Worm (Caenorhabditis elegans) whole organism, mixed stage, embryonic: ENCODE data around the gene cnnm-5.

Experiments
- cnd-1 ChIP-seq: fragments of 200-800 bp; sonication (Bioruptor generic); optimal IDR thresholded peaks from 2 replicates; lab custom pipeline; 2018; ENCODE audit warnings: mild to moderate bottlenecking, missing genetic modification characterization, missing compliant biosample characterization
- elt-1 ChIP-seq: sonication (generic microtip); optimal IDR thresholded peaks from 2 replicates; lab custom pipeline; 2017; ENCODE audit warnings: missing genetic modification characterization, mild to moderate bottlenecking, missing compliant biosample characterization, antibody characterized with exemption, moderate library complexity, borderline replicate concordance; ENCODE audit not compliant: insufficient read depth
- elt-3 ChIP-seq: fragments of 150-350 bp; optimal IDR thresholded peaks from 2 replicates; lab custom pipeline; 2014; ENCODE audit warnings: missing biosample characterization, missing genetic modification characterization
- mab-5 ChIP-seq: fragments of 150-350 bp; optimal IDR thresholded peaks from 2 replicates; lab custom pipeline; 2014; ENCODE audit warnings: missing biosample characterization, missing genetic modification characterization
- mls-2 ChIP-seq: sonication (generic microtip); optimal IDR thresholded peaks from 2 replicates; lab custom pipeline; 2016; ENCODE audit warnings: mild to moderate bottlenecking, missing genetic modification characterization, moderate library complexity, missing compliant biosample characterization
- nhr-12 ChIP-seq: fragments of 150-350 bp; optimal IDR thresholded peaks from 2 replicates; lab custom pipeline; 2014; ENCODE audit warnings: missing biosample characterization, missing genetic modification characterization
- nhr-2 ChIP-seq: fragments of 150-350 bp; optimal IDR thresholded peaks from 2 replicates; lab custom pipeline; 2014; ENCODE audit warnings: missing biosample characterization, missing genetic modification characterization
- nhr-28 ChIP-seq: fragments of 150-350 bp; optimal IDR thresholded peaks from 2 replicates; lab custom pipeline; 2014; ENCODE audit warnings: missing biosample characterization, missing genetic modification characterization
- pha-4 ChIP-seq: fragments of 150-350 bp; optimal IDR thresholded peaks from 2 replicates; lab custom pipeline; 2018; ENCODE audit warnings: missing biosample characterization, missing genetic modification reagents, missing genetic modification characterization
- snpc-4 ChIP-seq: fragments of 150-350 bp; optimal IDR thresholded peaks from 2 replicates; lab custom pipeline; 2014; ENCODE audit warnings: missing biosample characterization, missing genetic modification characterization
- sptf-1 ChIP-seq: sonication (generic microtip); optimal IDR thresholded peaks from 2 replicates; lab custom pipeline; 2017; ENCODE audit warnings: mild to moderate bottlenecking, missing genetic modification characterization, moderate library complexity, missing compliant biosample characterization
- unc-39 ChIP-seq: fragments of 150-350 bp; optimal IDR thresholded peaks from 2 replicates; lab custom pipeline; 2014; ENCODE audit warnings: missing biosample characterization, missing genetic modification characterization
- unc-62 ChIP-seq: fragments of 150-350 bp; optimal IDR thresholded peaks from 2 replicates; lab custom pipeline; 2014; ENCODE audit warnings: missing biosample characterization, missing genetic modification reagents, missing genetic modification characterization
- ztf-11 ChIP-seq: fragments of 150-350 bp; optimal IDR thresholded peaks from 2 replicates; lab custom pipeline; 2014; ENCODE audit warnings: missing biosample characterization, missing genetic modification characterization

DNA sequence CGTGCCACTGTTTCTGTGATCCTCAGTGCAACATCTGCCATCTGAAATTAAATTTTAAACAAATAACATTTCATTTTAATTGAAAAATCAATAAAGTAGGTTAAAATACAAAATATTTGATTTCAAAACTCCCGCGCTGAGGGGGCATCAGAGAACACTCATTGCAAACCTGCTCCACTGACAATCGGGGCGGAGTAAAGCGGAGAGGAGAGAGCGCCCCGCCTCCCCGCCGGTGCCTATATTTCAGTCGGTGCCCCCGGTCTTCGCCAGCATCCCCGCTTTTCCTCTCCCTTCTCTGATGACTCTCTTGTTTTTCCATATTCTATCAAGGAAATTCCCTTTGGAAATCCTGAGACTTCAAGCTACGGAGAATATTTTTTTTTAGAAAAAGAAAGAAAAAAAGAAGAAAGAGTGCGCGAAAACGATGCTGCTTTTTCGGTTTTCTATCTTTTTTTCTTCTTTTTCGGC is 33.9 kb upstream of the cnnm-5 start, which contains the start of gene brc-1:
- no peak for TF ChIP-seq ztf-11 (tag; lab: Kevin White, UChicago)
- TF ChIP-seq nhr-2 (tag; lab: Kevin White, UChicago): no peak
- TF ChIP-seq mab-5 (tag; lab: Kevin White, UChicago): no peak
- peak; percentile 6 for TF ChIP-seq unc-62 (GFP tag; lab: Kevin White, UChicago)
- TF ChIP-seq pha-4: peak; percentile 67
- no peak for TF ChIP-seq unc-39 (tag; lab: Kevin White, UChicago)
- TF ChIP-seq sptf-1 (tag; lab: Kevin White, UChicago): peak; percentile 71
- no peak for TF ChIP-seq nhr-12 (tag; lab: Kevin White, UChicago)
- TF ChIP-seq mls-2: peak; percentile 48
- no peak for TF ChIP-seq elt-1
- TF ChIP-seq snpc-4 (tag; lab: Kevin White, UChicago): no peak
- TF ChIP-seq cnd-1 (tag; lab: Kevin White, UChicago): peak; percentile 31
- TF ChIP-seq nhr-28 (tag; lab: Kevin White, UChicago): no peak
- no peak for TF ChIP-seq elt-3 (tag; lab: Kevin White, UChicago)
